Fruit fly (Drosophila melanogaster): ENCODE measurements around the gene CG17186.

The CG17186 gene

DNA sequence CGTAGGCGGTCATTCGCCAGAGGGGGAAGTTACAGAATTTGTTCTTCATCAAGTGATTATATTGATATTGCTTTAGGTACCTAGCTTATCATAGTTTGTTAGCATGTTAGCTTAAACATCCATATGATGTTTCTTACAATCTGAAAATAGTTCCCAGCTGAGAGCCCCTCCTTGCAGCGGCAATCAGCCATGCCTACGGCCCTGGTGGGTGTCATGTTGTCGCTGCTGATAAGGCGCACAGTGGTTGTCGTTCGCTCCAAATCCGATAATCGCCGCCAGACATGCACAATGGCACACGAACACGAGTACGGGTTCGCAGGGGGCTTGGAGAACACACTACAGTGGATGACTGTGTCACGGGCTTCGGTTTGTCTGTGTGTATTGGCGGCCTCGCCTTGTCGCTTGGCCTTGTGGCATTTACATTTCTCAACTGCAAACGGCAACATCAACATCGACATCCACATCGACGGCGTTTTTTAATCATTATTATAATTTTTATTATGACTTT lies 28.7 kb upstream of the CG17186 start (continued):
- TF ChIP-seq CG5953 (GFP tag; IDR thresholded peaks at IDR 0.05) (peak; percentile 41; the same call in 1 of the 2 replicates), Max (GFP tag; optimal IDR thresholded peaks at IDR 0.05) (peak; percentile 47), CG7556 (GFP tag; optimal IDR thresholded peaks at IDR 0.05) (peak; percentile 69), tap (tag; optimal IDR thresholded peaks at IDR 0.05) (peak; percentile 70), CG11696 (GFP tag; IDR thresholded peaks at IDR 0.05) (peak; percentile 52; the same call in 1 of the 2 replicates), CG10209 (GFP tag; optimal IDR thresholded peaks at IDR 0.05) (peak; percentile 81), CG34376 (GFP tag; optimal IDR thresholded peaks at IDR 0.05) (peak; percentile 44), grau (tag; optimal IDR thresholded peaks at IDR 0.05) (peak; percentile 84), rib (GFP tag; IDR thresholded peaks at IDR 0.05) (peak; percentile 73), CG12299 (tag; optimal IDR thresholded peaks at IDR 0.05) (peak; percentile 8), CG1529 (GFP tag; optimal IDR thresholded peaks at IDR 0.05) (peak; percentile 50), Opbp (GFP tag; IDR thresholded peaks at IDR 0.05; ENCODE audit: partially characterized antibody) (no peak), Nf-YC (tag; optimal IDR thresholded peaks at IDR 0.05) (peak; percentile 64), Spps (tag; optimal IDR thresholded peaks at IDR 0.05) (peak; percentile 13), CG6683 (GFP tag; optimal IDR thresholded peaks at IDR 0.05) (peak; percentile 37), ssp (GFP tag; IDR thresholded peaks at IDR 0.05) (peak; percentile 52), D19B (GFP tag; optimal IDR thresholded peaks at IDR 0.05) (peak; percentile 61), CG6791 (GFP tag; IDR thresholded peaks at IDR 0.05; ENCODE audit: partially characterized antibody) (no peak), CG10565 (GFP tag; optimal IDR thresholded peaks at IDR 0.05) (no peak), CG17186 (GFP tag; optimal IDR thresholded peaks at IDR 0.05) (peak; percentile 49), CG7928 (GFP tag; optimal IDR thresholded peaks at IDR 0.05) (no peak), Ssrp (tag; optimal IDR thresholded peaks at IDR 0.05) (peak; percentile 64), Pdp1 (GFP tag; optimal IDR thresholded peaks at IDR 0.05) (peak; percentile 65 to 74), Adf1 (GFP tag; IDR thresholded peaks at IDR 0.05) (peak; percentile 64), Myb (GFP tag; optimal IDR thresholded peaks at IDR 0.05) (peak; percentile 71), Mad (GFP tag; optimal IDR thresholded peaks at IDR 0.05) (peak; percentile 70), CG6765 (GFP tag; optimal IDR thresholded peaks at IDR 0.05) (peak; percentile 72), CG32532 (GFP tag; IDR thresholded peaks at IDR 0.05) (peak; percentile 91), MBD-R2 (GFP tag; IDR thresholded peaks at IDR 0.05) (peak; percentile 60; the same call in 1 of the 2 replicates), Hand (GFP tag; optimal IDR thresholded peaks at IDR 0.05) (peak; percentile 63), Aef1 (GFP tag; IDR thresholded peaks at IDR 0.05) (peak; percentile 83), Nf-YB (GFP tag; optimal IDR thresholded peaks at IDR 0.05) (peak; percentile 57), Elba2 (GFP tag; optimal IDR thresholded peaks at IDR 0.05) (no peak), CG1832 (GFP tag; optimal IDR thresholded peaks at IDR 0.05) (no peak), ac (GFP tag; optimal IDR thresholded peaks at IDR 0.05) (peak; percentile 21), Eip74EF (GFP tag; optimal IDR thresholded peaks at IDR 0.05) (peak in 1 of 2 experiments; percentile 6), Ptx1 (GFP tag; IDR thresholded peaks at IDR 0.05) (peak; percentile 90), CG2889 (GFP tag; IDR thresholded peaks at IDR 0.05) (peak; percentile 48; the same call in 2 of the 3 replicates), CG3407 (GFP tag; optimal IDR thresholded peaks at IDR 0.05) (no peak), CG8359 (GFP tag; optimal IDR thresholded peaks at IDR 0.05; ENCODE audit: borderline replicate concordance) (peak; percentile 4), CG4617 (GFP tag; optimal IDR thresholded peaks at IDR 0.05; ENCODE audit: borderline replicate concordance) (peak; percentile 31), sisA (GFP tag; IDR thresholded peaks at IDR 0.05) (peak; percentile 73), scrt (GFP tag; optimal IDR thresholded peaks at IDR 0.05) (peak; percentile 56), slbo (GFP tag; IDR thresholded peaks at IDR 0.05) (peak; percentile 90), jigr1 (GFP tag; IDR thresholded peaks at IDR 0.05) (peak; percentile 70; the same call in 2 of the 3 replicates), CG15269 (tag; optimal IDR thresholded peaks at IDR 0.05) (peak; percentile 83), crc (GFP tag; optimal IDR thresholded peaks at IDR 0.05) (peak; percentile 64), Hr51 (GFP tag; optimal IDR thresholded peaks at IDR 0.05) (peak; percentile 72 to 85), fd64A (GFP tag; optimal IDR thresholded peaks at IDR 0.05) (peak; percentile 49)

Data from whole organism, embryonic.